Fruit fly (Drosophila melanogaster) whole organism, pupa: ENCODE results near the gene CG8369.

ENCODE experiments used
- CG10348 ChIP-seq: fragments of 200-800 bp; sonication (Bioruptor generic); IDR thresholded peaks from 2 replicates; pipeline ENCODE4 v1.3.6; 2022; ENCODE audit warnings: missing biosample characterization, missing genetic modification characterization
- CG12605 ChIP-seq: fragments of 200-800 bp; sonication (Bioruptor generic); IDR thresholded peaks from 2 replicates; pipeline ENCODE4 v1.3.6; 2022; ENCODE audit warnings: missing biosample characterization, missing genetic modification characterization
- CG14655 ChIP-seq: fragments of 200-800 bp; sonication (Bioruptor generic); optimal IDR thresholded peaks from 3 replicates; lab custom pipeline; 2017; ENCODE audit warnings: mild to moderate bottlenecking, missing biosample characterization, missing genetic modification reagents, missing genetic modification characterization
- CG15710 ChIP-seq: fragments of 200-800 bp; sonication (Bioruptor generic); optimal IDR thresholded peaks from 2 replicates; lab custom pipeline; 2018; ENCODE audit warnings: missing biosample characterization, mild to moderate bottlenecking, missing genetic modification characterization, moderate library complexity
- CG17806 ChIP-seq: fragments of 200-800 bp; sonication (Bioruptor generic); optimal IDR thresholded peaks from 2 replicates; lab custom pipeline; 2018; ENCODE audit warnings: missing biosample characterization, mild to moderate bottlenecking, missing genetic modification characterization, moderate library complexity
- CG32121 ChIP-seq: fragments of 200-800 bp; sonication (Bioruptor generic); IDR thresholded peaks from 2 replicates; pipeline ENCODE4 v1.3.6; 2022; ENCODE audit warnings: missing biosample characterization, missing genetic modification characterization
- CG8301 ChIP-seq: fragments of 200-800 bp; sonication (Bioruptor generic); optimal IDR thresholded peaks from 2 replicates; lab custom pipeline; 2018; ENCODE audit warnings: missing biosample characterization, mild to moderate bottlenecking, missing genetic modification characterization
- D1 ChIP-seq: fragments of 200-800 bp; sonication (Bioruptor generic); optimal IDR thresholded peaks from 2 replicates; lab custom pipeline; 2018; ENCODE audit warnings: missing biosample characterization, mild to moderate bottlenecking, missing genetic modification characterization, moderate library complexity
- EcR ChIP-seq: fragments of 200-800 bp; sonication (Bioruptor generic); optimal IDR thresholded peaks from 3 replicates; lab custom pipeline; 2019; ENCODE audit warnings: missing biosample characterization, missing genetic modification characterization, mild to moderate bottlenecking, moderate library complexity, missing genetic modification reagents
- Ets98B ChIP-seq: fragments of 200-800 bp; sonication (Bioruptor generic); IDR thresholded peaks from 2 replicates; pipeline ENCODE4 v1.3.6; 2022; ENCODE audit warnings: missing biosample characterization, missing genetic modification characterization
- Snoo ChIP-seq: fragments of 200-800 bp; sonication (Bioruptor generic); optimal IDR thresholded peaks from 3 replicates; lab custom pipeline; 2017; ENCODE audit warnings: missing biosample characterization, mild to moderate bottlenecking, missing genetic modification characterization, inconsistent platforms
- fd96Ca ChIP-seq: fragments of 200-800 bp; sonication (Bioruptor generic); IDR thresholded peaks from 3 replicates; pipeline ENCODE4 v1.3.6; 2022; ENCODE audit warnings: missing biosample characterization, missing genetic modification characterization
- rn ChIP-seq: fragments of 200-800 bp; sonication (Bioruptor generic); IDR thresholded peaks from 2 replicates; pipeline ENCODE4 v1.3.6; 2022; ENCODE audit warnings: missing biosample characterization, missing genetic modification characterization

- TF ChIP-seq CG17806 (no peak), CG12605 (GFP tag; lab: Robert Waterston, UW) (no peak), CG8301 (tag; lab: Kevin White, UChicago) (no peak), EcR (GFP tag; lab: Kevin White, UChicago) (no peak), Snoo (tag; lab: Kevin White, UChicago) (no peak), CG32121 (GFP tag; lab: Robert Waterston, UW) (no peak), CG10348 (GFP tag; lab: Robert Waterston, UW) (no peak), Ets98B (no peak), fd96Ca (GFP tag; lab: Robert Waterston, UW) (no peak), D1 (peak; percentile 87), CG15710 (no peak), rn (no peak), CG14655 (GFP tag; lab: Kevin White, UChicago) (peak; percentile 40)
Observed at dm6 chr3R:8863094-8863865, 41.5 kb downstream of the CG8369 start.
